Worm (Caenorhabditis elegans): ENCODE measurements around the gene F07G11.4.
"Not testable (repeated sequence)": the region's sequence is repeated elsewhere in the genome, so short reads cannot be mapped to it uniquely, and the experiment has no call there.

Gene F07G11.4

DNA sequence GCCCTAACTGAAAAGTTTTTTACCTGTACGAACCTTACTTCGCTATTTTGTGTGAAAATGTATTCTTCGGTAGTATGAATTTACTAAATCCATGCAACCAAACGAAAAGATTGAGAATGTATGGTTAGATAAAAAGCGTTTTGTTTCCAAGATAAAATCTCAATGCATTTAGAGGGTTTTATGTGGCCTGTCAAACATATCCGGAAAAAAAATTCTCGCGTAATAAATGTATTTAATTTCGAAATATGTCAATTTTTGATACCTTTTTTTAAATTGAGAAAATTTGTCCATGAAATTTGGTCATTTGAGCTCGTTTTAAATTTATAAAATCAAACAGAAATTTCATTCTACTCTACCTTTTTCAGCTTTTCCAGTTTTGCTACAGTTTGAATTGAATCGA lies at the start of gene F07G11.4:
Gene F07G11.4 (minus strand): TSS at position 101 of the 400 bp plus-strand sequence.
- TF ChIP-seq unc-62 (GFP tag; optimal IDR thresholded peaks at IDR 0.05), result no peak

DNA sequence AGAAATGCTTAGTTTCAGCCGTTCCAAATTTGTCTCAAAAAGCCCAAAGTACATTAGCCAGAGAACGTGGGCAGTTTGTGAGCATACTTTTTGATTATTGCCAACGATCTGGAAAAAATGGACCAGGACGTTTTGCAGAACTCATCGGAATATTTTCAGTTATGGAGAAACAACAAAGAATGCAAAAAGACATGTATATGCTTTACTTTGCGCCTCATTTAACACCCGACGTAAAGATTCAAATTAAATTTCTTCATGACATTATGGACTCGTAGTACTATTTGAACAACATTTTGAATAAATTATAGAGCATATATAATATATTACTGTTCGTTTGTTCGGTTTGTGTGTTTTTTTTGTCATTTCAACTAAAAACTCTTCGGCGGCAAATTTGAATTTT lies 48.4 kb upstream of the F07G11.4 start, which contains the start of gene srh-244:
Gene srh-244 (plus strand): TSS at position 301 of the 400 bp plus-strand sequence.
- no peak for TF ChIP-seq unc-62 (GFP tag; optimal IDR thresholded peaks at IDR 0.05)

DNA sequence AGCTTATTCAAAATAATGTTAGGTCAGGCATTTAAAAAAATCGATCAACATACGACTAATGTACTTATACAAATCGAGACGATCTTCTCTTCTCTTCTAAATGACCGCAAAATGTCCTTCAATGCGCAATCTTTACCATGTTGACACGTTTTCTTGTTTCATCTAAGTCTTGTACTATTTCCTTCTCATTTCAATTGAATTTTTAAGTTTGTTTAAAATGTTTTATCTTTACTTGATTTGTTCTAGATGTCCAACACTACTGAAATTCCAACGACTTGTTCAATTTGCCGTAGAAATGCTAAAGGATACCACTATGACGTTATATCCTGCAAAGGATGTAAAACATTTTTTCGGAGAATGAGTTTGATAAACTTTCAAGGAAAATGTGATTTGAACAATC lies 46.8 kb upstream of the F07G11.4 start, which contains the start of the genes nhr-263 and nhr-148:
Gene nhr-263 (minus strand): TSS at position 101 of the 400 bp plus-strand sequence.
Gene nhr-148 (plus strand): TSS at position 215 of the 400 bp plus-strand sequence.
- no peak for TF ChIP-seq unc-62 (GFP tag; optimal IDR thresholded peaks at IDR 0.05)

DNA sequence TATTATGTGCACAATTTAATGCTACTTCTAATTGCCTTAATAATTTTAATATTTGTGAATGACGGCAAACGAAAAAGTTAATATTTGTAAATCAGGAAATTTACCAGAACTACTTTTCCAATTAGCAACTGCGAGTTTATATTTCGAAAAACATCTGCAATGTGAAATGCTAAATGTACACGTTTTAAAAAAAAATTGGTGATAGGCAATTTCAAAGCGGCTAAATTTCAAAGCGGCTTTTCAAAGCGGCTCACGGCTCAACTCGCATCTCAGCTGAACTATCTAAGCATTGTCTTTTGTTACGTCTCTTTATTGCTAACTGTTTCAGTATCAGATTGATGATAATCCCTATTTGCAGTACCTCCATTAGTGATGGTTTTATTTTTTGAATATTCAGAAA lies 44.7 kb upstream of the F07G11.4 start, which contains the start of gene srh-187:
Gene srh-187 (minus strand): TSS at position 101 of the 400 bp plus-strand sequence.
- no peak for TF ChIP-seq unc-62 (GFP tag; optimal IDR thresholded peaks at IDR 0.05)

DNA sequence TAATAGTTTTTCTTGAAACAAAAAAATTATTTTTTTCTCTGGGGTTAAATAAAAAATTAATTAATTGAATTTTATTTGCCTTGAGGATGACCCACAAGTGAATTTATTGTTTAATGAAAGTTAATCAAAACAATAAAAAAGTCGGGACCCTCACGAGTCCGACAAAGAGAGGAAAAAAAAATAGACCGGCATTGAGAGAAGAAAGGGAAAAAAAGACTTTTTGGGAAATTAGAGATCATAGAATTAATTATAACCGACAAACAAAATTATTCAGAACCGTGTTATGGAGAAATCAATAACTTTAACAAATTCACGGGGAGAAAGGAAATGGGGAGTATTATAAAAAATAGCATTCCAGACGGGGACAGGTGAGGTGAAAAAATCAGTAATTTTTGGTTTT lies 42.0 kb upstream of the F07G11.4 start, which contains the start of gene F10G2.7:
Gene F10G2.7 (minus strand): TSS at position 101 of the 400 bp plus-strand sequence.
- not testable (repeated sequence) for TF ChIP-seq unc-62 (GFP tag; optimal IDR thresholded peaks at IDR 0.05)

DNA sequence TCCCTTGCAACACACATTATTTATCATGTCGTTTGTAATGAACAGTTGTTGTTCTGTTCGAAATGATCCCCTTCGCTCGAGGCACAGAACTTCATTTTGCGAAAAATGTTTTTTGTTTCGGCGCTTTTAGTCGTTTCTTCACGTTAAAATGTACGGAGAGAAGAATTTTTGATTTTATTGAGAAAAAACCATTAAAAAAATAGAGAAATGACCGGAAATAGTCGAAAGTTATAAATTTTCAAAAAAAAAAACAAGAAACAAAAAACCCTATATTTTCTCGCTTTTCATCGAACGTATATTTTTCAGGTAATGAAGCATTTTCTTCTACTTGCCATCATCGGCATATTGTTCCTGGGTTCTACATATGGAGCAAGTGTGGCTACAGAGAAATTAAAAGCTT lies 37.1 kb upstream of the F07G11.4 start, which contains the start of gene F10G2.1:
Gene F10G2.1 (plus strand): TSS at position 301 of the 400 bp plus-strand sequence.
- no peak for TF ChIP-seq unc-62 (GFP tag; optimal IDR thresholded peaks at IDR 0.05)

DNA sequence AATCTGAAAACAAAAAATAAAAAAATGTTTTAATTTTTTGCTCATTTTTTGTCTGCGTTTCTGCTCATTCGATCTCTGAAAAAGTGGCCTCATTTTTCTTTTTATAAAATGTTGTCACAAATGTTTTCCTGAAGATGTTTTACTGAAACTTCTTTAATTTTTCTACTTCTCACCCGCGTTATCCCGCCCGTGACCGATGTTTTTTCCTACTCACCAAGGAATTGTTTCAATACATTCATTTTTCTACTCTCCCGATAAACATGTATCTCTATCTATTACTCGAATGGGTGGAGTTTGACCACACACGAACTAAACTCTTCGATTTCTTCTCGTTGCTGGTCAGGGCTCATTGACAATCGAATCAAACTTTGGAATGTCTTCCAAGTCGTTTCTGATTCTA lies 35.7 kb upstream of the F07G11.4 start, which contains the start of gene F10G2.2:
Gene F10G2.2 (plus strand): TSS at position 301 of the 400 bp plus-strand sequence.
- no peak for TF ChIP-seq unc-62 (GFP tag; optimal IDR thresholded peaks at IDR 0.05)

DNA sequence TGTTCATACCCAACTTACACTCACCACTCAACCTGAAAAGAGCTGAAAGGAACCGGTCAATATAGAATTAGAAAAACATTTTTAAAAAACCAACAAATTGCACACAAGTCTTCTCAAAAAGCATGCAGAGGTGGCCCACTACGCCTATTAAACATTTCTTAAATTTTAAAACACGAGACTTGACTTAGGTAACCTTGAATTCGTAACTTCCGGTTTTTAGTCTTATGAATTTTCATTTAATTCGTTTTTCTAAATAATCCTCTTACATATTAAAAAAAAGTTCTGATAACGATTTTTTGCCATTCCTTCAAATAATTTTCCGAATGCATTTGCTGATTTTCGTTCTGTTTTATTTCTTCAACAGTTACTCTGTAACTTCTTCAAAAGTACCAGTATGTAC lies 32.9 kb upstream of the F07G11.4 start, which contains the start of gene clec-7:
Gene clec-7 (plus strand): TSS at position 301 of the 400 bp plus-strand sequence.
- no peak for TF ChIP-seq unc-62 (GFP tag; optimal IDR thresholded peaks at IDR 0.05)

DNA sequence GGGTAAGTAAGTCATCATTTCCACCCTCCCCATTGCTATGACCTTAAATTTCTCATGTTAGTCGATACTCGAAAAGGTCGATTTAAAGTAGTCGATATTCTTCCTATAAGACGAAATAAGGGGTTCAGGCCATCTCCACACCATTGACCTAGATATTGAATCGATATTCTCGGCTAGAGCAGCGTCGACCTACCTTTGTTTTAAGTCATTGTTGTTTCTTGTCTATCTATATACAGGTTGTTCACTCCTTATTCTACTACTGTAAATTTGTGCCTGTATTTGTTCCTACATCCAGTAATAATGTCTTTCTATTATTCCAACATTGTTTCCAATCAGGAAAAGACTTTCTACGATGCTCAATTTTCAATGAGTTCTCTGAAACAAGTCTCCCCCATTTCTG lies 31.8 kb upstream of the F07G11.4 start, which contains the start of gene F10G2.4:
Gene F10G2.4 (plus strand): TSS at position 301 of the 400 bp plus-strand sequence.
- TF ChIP-seq unc-62 (GFP tag; optimal IDR thresholded peaks at IDR 0.05), result no peak

DNA sequence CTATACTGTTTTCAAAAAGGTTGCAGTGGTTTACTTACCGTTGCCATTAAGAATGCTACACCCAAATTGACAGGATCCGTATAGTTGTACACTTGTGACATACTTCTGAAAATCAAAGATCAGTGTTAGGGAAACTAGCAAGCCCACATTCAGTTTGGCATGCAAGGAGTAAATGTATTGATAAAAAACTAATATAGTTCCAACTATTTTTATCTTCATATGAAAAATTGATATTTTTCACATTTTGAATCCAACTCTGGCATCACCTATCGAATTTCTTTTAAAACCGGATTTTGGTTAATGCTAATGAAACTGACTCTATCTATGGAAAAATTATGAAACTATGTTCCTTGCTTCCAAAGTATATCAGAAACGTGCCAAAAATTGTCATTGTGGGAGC lies 30.1 kb upstream of the F07G11.4 start, which contains the start of gene srx-92:
Gene srx-92 (minus strand): TSS at position 101 of the 400 bp plus-strand sequence.
- TF ChIP-seq unc-62 (GFP tag; optimal IDR thresholded peaks at IDR 0.05), result no peak

DNA sequence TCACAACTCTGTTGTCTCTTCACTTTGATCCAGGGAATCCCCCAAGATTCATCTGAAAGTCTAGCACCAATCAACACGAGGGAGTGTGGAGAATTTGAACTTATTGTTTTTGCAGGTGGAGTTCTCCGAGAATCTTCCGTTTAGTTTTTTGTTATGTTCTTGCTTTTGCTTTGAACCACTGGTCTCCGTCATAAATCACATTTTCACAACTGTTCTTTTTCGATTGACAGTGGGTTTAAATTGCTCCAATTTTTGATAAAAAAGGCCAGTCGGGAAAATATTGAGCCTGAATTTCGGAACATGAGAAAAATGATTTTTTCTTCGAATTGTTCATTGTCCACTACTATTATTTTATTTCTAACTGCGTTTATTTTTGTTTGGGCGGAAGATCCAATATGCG lies 26.7 kb upstream of the F07G11.4 start, which contains the start of gene F10G2.10:
Gene F10G2.10 (plus strand): TSS at position 301 of the 400 bp plus-strand sequence.
- TF ChIP-seq unc-62 (GFP tag; optimal IDR thresholded peaks at IDR 0.05), result no peak

DNA sequence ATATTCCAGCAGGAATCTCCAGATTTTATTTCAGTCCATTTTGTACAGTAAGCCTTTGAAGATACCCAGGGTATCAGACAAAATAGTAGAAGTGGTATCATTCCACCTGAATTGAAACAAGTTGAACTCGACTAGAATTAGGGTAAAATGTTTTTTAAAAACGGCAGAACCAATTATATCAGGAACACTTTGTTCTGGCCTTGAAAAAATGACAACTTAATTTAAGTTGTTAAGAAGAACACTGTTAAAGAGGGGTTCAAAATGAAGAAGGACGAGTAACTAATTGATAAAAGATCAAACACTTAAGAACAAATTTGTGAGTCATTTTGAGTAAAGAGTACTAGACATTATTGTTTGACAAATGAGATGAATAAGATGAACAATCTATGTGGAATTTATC lies 25.7 kb upstream of the F07G11.4 start, which contains the start of gene lmd-4:
Gene lmd-4 (minus strand): TSS at position 101 of the 400 bp plus-strand sequence.
- TF ChIP-seq unc-62 (GFP tag; optimal IDR thresholded peaks at IDR 0.05), result no peak

DNA sequence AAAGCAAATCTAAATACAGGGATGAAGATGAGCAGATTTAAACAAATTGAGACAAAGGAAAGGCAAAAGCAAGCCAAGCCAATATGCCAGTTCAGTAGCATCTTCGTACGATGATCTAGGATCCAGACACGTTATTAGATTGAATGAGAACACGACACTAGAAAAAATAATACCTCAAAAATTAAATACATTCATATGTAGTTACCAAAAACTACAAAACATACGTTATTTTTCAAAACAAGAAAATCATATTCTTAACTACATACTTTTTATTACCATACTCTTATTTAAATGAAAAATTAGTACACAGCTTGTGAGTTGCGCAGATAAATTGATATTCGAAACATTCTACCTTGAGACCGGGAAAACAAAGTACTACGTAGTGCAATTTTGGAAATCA lies 18.1 kb upstream of the F07G11.4 start, which contains the start of gene srx-6:
Gene srx-6 (minus strand): TSS at position 101 of the 400 bp plus-strand sequence.
- no peak for TF ChIP-seq unc-62 (GFP tag; optimal IDR thresholded peaks at IDR 0.05)

DNA sequence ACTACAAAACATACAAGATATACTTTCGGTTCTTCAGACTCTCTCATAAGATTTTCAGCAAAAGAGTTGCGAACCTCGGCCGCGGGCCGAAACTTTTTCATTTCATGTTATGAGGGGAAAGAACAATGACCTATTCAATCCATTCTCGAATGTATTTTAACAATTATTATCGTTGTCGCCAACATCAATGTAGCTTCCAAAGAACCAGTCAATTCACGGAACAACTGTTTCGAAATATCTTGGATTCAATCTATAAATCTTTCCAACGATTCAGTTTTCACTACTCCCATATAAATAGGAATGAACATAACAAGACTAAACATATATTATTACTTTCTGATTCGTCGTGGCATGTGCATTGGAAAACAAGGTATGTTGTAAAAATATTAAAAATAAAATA lies 11.9 kb upstream of the F07G11.4 start, which contains the start of gene F07G11.1:
Gene F07G11.1 (plus strand): TSS at position 301 of the 400 bp plus-strand sequence.
- TF ChIP-seq unc-62 (GFP tag; optimal IDR thresholded peaks at IDR 0.05), result no peak

DNA sequence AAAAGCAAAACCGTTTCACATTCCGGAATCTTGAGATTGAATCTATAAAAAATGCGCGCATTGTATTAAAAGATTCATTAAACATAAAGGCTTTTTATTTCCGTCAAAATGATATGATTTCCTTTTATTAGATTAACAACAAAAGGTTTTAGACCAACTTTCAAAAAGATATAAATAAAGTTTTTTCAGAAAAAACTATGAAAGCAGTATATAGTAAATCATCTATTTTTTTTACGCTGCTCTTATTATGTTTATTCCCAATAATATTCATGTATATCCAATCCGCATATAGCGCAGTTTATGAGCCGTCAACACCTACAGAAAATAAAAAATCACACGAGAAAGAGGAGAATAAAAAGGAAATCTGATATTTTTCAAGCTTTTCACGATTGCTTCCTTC lies 9.3 kb upstream of the F07G11.4 start, which contains the start of gene F07G11.2:
Gene F07G11.2 (plus strand): TSS at position 301 of the 400 bp plus-strand sequence.
- not testable (repeated sequence) for TF ChIP-seq unc-62 (GFP tag; optimal IDR thresholded peaks at IDR 0.05)

DNA sequence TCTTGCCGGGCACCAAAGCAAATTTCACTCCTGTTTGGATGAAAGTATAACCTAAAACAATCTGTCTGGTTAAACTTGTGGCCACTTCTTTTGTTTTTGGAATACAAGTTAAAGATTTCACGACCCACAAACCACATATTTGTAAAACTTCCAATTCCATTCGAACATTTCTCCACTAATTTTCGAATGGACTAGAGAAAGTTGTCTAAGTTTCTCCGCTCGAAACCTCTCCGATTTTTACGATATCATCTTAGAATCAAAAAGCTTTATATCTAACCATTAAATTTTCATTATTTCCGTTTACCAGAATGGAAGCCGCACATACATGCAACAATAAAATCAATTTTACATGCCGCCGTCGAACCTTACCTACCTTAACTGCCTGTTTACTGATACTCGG lies 3.3 kb upstream of the F07G11.4 start, which contains the start of gene F07G11.3:
Gene F07G11.3 (plus strand): TSS at position 301 of the 400 bp plus-strand sequence.
- TF ChIP-seq unc-62 (GFP tag; optimal IDR thresholded peaks at IDR 0.05), result no peak

DNA sequence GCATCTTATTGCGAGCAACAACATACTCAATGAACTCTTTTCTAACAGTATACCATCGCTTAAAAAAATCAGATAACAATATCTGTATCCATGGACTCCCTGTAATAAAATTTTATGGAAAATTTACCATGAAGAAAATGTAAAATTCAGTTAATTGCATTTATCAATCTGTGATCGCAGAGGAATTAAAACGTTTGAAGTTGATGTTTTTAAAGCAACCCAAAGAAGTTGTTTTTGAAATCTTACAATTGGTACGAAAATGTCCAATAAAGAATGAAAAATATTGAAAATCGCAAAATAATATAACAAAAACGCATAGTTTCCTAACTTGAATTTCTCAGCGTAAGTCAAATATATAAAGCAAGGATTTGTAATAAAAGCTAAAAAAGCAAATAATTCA lies 2.1 kb upstream of the F07G11.4 start, which contains the start of gene srj-32:
Gene srj-32 (minus strand): TSS at position 101 of the 400 bp plus-strand sequence.
- no peak for TF ChIP-seq unc-62 (GFP tag; optimal IDR thresholded peaks at IDR 0.05)

All from whole organism, dauer.